Worm (Caenorhabditis elegans): ENCODE data around the gene Y11D7A.10.

DNA sequence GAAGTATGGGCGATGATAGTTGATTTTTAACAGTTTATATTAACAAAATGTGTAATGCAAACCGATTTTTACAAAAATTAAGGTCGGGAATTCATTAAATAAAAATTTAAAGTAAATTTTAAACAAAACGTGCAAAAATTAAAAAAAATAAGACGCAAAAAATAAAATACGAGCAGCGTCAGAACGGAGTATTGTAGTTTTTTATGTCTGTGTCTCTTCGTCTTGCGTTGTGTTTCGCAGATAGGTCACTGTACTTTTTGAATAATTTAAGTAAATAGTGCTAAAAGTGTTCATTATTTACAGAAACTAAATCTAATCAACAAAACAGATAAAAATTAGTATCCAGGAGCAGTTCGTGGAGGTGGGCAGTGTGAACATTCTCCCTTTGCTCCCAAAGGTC lies 766 bp upstream of the Y11D7A.10 start:
- TF ChIP-seq flt-1 (GFP tag; IDR thresholded peaks at IDR 0.05) (no peak), klf-2 (GFP tag; conservative IDR thresholded peaks at IDR 0.05) (no peak), ref-1 (GFP tag; conservative IDR thresholded peaks at IDR 0.05) (no peak), cog-1 (tag; optimal IDR thresholded peaks at IDR 0.05) (no peak), ztf-29 (GFP tag; IDR thresholded peaks at IDR 0.05) (no peak), med-1 (GFP tag; optimal IDR thresholded peaks at IDR 0.05; ENCODE audit: insufficient read depth) (no peak), ztf-23 (GFP tag; IDR thresholded peaks at IDR 0.05) (no peak), tab-1 (GFP tag; IDR thresholded peaks at IDR 0.05) (no peak), T22C8.4 (GFP tag; IDR thresholded peaks at IDR 0.05) (no peak)

Data from whole organism, midembryonic.